Fruit fly (Drosophila melanogaster) whole organism, embryonic: Measurements from ENCODE around the gene CG33107.

Experiments used
- BEAF-32 ChIP-seq: fragments of 200-800 bp; sonication (Bioruptor generic); optimal IDR thresholded peaks from 3 replicates; lab custom pipeline; 2017; ENCODE audit warnings: missing biosample characterization, missing genetic modification characterization, mild to moderate bottlenecking, moderate library complexity, missing genetic modification reagents
- CG10462 ChIP-seq: fragments of 200-800 bp; sonication (Bioruptor generic); optimal IDR thresholded peaks from 2 replicates; lab custom pipeline; 2016; ENCODE audit warnings: missing biosample characterization, missing genetic modification characterization
- CG11085 ChIP-seq: fragments of 200-800 bp; sonication (Bioruptor generic); IDR thresholded peaks from 2 replicates; pipeline ENCODE4 v1.3.6; 2022; ENCODE audit warnings: missing biosample characterization, missing genetic modification characterization
- CG11456 ChIP-seq: fragments of 200-800 bp; sonication (Bioruptor generic); IDR thresholded peaks from 3 replicates; pipeline ENCODE4 v1.3.6; 2022; ENCODE audit warnings: missing biosample characterization, missing genetic modification characterization
- CG12391 ChIP-seq: fragments of 200-800 bp; sonication (Bioruptor generic); optimal IDR thresholded peaks from 3 replicates; lab custom pipeline; 2018; ENCODE audit warnings: missing biosample characterization, mild to moderate bottlenecking, missing genetic modification characterization, moderate library complexity
- CG12769 ChIP-seq: fragments of 200-800 bp; sonication (Bioruptor generic); optimal IDR thresholded peaks from 2 replicates; lab custom pipeline; 2019; ENCODE audit warnings: missing biosample characterization, mild to moderate bottlenecking, missing genetic modification characterization, moderate library complexity
- CG13424 ChIP-seq: fragments of 200-800 bp; sonication (Bioruptor generic); optimal IDR thresholded peaks from 2 replicates; lab custom pipeline; 2019; ENCODE audit warnings: missing biosample characterization, mild to moderate bottlenecking, missing genetic modification characterization, moderate library complexity
- CG13624 ChIP-seq: fragments of 200-800 bp; sonication (Bioruptor generic); optimal IDR thresholded peaks from 2 replicates; lab custom pipeline; 2016; ENCODE audit warnings: missing biosample characterization, missing genetic modification characterization
- CG1529 ChIP-seq: fragments of 200-800 bp; sonication (Bioruptor generic); optimal IDR thresholded peaks from 3 replicates; lab custom pipeline; 2018; ENCODE audit warnings: missing biosample characterization, missing genetic modification characterization
- CG17186 ChIP-seq: fragments of 200-800 bp; sonication (Bioruptor generic); optimal IDR thresholded peaks from 3 replicates; lab custom pipeline; 2017; ENCODE audit warnings: missing biosample characterization, missing genetic modification reagents, missing genetic modification characterization
- CG17385 ChIP-seq: fragments of 200-800 bp; sonication (Bioruptor generic); optimal IDR thresholded peaks from 3 replicates; lab custom pipeline; 2018; ENCODE audit warnings: missing biosample characterization, mild to moderate bottlenecking, missing genetic modification characterization
- CG18011 ChIP-seq: fragments of 200-800 bp; sonication (Bioruptor generic); optimal IDR thresholded peaks from 2 replicates; lab custom pipeline; 2017; ENCODE audit warnings: missing biosample characterization, missing genetic modification characterization, mild to moderate bottlenecking, moderate library complexity, missing genotype
- CG2202 ChIP-seq: fragments of 200-800 bp; sonication (Bioruptor generic); optimal IDR thresholded peaks from 2 replicates; lab custom pipeline; 2018; ENCODE audit warnings: missing biosample characterization, mild to moderate bottlenecking, missing genetic modification characterization
- CG32767 ChIP-seq: fragments of 200-800 bp; sonication (Bioruptor generic); IDR thresholded peaks from 2 replicates; pipeline ENCODE4 v1.3.6; 2022; ENCODE audit warnings: missing biosample characterization, missing genetic modification characterization
- CG8281 ChIP-seq: fragments of 200-800 bp; sonication (Bioruptor generic); optimal IDR thresholded peaks from 2 replicates; lab custom pipeline; 2018; ENCODE audit warnings: missing biosample characterization, mild to moderate bottlenecking, missing genetic modification characterization, moderate library complexity
- CG8290 ChIP-seq, 3 experiments: fragments of 200-800 bp; sonication (Bioruptor generic); optimal IDR thresholded peaks; 2 replicates each; lab custom pipeline; 2016 to 2019; ENCODE audit warnings: missing biosample characterization in 3 of 3, missing genetic modification characterization in 3 of 3, mild to moderate bottlenecking in 2 of 3, moderate library complexity in 1 of 3
- CG8924 ChIP-seq: fragments of 200-800 bp; optimal IDR thresholded peaks from 3 replicates; lab custom pipeline; 2019; ENCODE audit warnings: missing biosample characterization, mild to moderate bottlenecking, missing genetic modification characterization, moderate library complexity
- CG9437 ChIP-seq: fragments of 200-800 bp; sonication (Bioruptor generic); optimal IDR thresholded peaks from 2 replicates; lab custom pipeline; 2018; ENCODE audit warnings: missing biosample characterization, mild to moderate bottlenecking, missing genetic modification characterization
- Dek ChIP-seq: fragments of 200-800 bp; sonication (Bioruptor generic); optimal IDR thresholded peaks from 3 replicates; lab custom pipeline; 2019; ENCODE audit warnings: missing biosample characterization, mild to moderate bottlenecking, missing genetic modification characterization, moderate library complexity
- E2f2 ChIP-seq: fragments of 200-800 bp; sonication (Bioruptor generic); IDR thresholded peaks from 2 replicates; pipeline ENCODE4 v1.3.6; 2022; ENCODE audit warnings: missing biosample characterization, missing genetic modification characterization
- Elba2 ChIP-seq: fragments of 200-800 bp; sonication (Bioruptor generic); optimal IDR thresholded peaks from 3 replicates; lab custom pipeline; 2016; ENCODE audit warnings: missing biosample characterization, missing genetic modification characterization
- Gsc ChIP-seq: fragments of 200-800 bp; sonication (Bioruptor generic); IDR thresholded peaks from 2 replicates; pipeline ENCODE4 v1.3.6; 2022; ENCODE audit warnings: missing biosample characterization, missing genetic modification characterization
- Gug ChIP-seq: fragments of 200-800 bp; sonication (Bioruptor generic); IDR thresholded peaks from 4 replicates; pipeline ENCODE4 v1.3.6; 2022; ENCODE audit warnings: missing biosample characterization, missing genetic modification characterization
- HLH54F ChIP-seq: fragments of 200-800 bp; sonication (Bioruptor generic); optimal IDR thresholded peaks from 3 replicates; lab custom pipeline; 2016; ENCODE audit warnings: missing biosample characterization, missing genetic modification characterization
- Nf-YB ChIP-seq: fragments of 200-800 bp; sonication (Bioruptor generic); optimal IDR thresholded peaks from 3 replicates; lab custom pipeline; 2019; ENCODE audit warnings: missing biosample characterization, mild to moderate bottlenecking, missing genetic modification characterization, moderate library complexity
- Oli ChIP-seq: fragments of 200-800 bp; sonication (Bioruptor generic); optimal IDR thresholded peaks from 2 replicates; lab custom pipeline; 2018; ENCODE audit warnings: missing biosample characterization, mild to moderate bottlenecking, missing genetic modification characterization, moderate library complexity
- Sin3A ChIP-seq: fragments of >200 bp; optimal IDR thresholded peaks from 2 replicates; lab custom pipeline; 2018
- Sox102F ChIP-seq: fragments of 200-800 bp; sonication (Bioruptor generic); optimal IDR thresholded peaks from 2 replicates; lab custom pipeline; 2018; ENCODE audit warnings: missing biosample characterization, mild to moderate bottlenecking, missing genetic modification characterization, moderate library complexity
- Sry-β ChIP-seq: fragments of 200-800 bp; sonication (Bioruptor generic); optimal IDR thresholded peaks from 2 replicates; lab custom pipeline; 2018; ENCODE audit warnings: missing biosample characterization, mild to moderate bottlenecking, missing genetic modification characterization, moderate library complexity
- Ssrp ChIP-seq: fragments of 200-800 bp; sonication (Bioruptor generic); optimal IDR thresholded peaks from 2 replicates; lab custom pipeline; 2018; ENCODE audit warnings: missing biosample characterization, mild to moderate bottlenecking, missing genetic modification characterization, moderate library complexity
- ato ChIP-seq: fragments of 200-800 bp; sonication (Bioruptor generic); IDR thresholded peaks from 2 replicates; pipeline ENCODE4 v1.3.6; 2022; ENCODE audit warnings: missing biosample characterization, missing genetic modification characterization; ENCODE audit not compliant: partially characterized antibody
- bsh ChIP-seq, 2 experiments: fragments of 200-800 bp; sonication (Bioruptor generic); optimal IDR thresholded peaks; 2 replicates each; lab custom pipeline; 2017 to 2018; ENCODE audit warnings: mild to moderate bottlenecking in 2 of 2, missing biosample characterization in 2 of 2, missing genetic modification characterization in 2 of 2, moderate library complexity in 1 of 2
- dmrt99B ChIP-seq: fragments of 200-800 bp; sonication (Bioruptor generic); optimal IDR thresholded peaks from 2 replicates; lab custom pipeline; 2018; ENCODE audit warnings: missing biosample characterization, mild to moderate bottlenecking, missing genetic modification characterization, moderate library complexity
- dpn ChIP-seq, 2 experiments: fragments of 200-800 bp; sonication (Bioruptor generic); optimal IDR thresholded peaks; 3 replicates each; lab custom pipeline; 2016; ENCODE audit warnings: missing biosample characterization in 2 of 2, missing genetic modification characterization in 2 of 2
- fu2 ChIP-seq: fragments of 200-800 bp; sonication (Bioruptor generic); optimal IDR thresholded peaks from 2 replicates; lab custom pipeline; 2016; ENCODE audit warnings: missing biosample characterization, missing genetic modification characterization
- gem ChIP-seq: fragments of 200-800 bp; sonication (Bioruptor generic); optimal IDR thresholded peaks from 2 replicates; lab custom pipeline; 2019; ENCODE audit warnings: missing biosample characterization, mild to moderate bottlenecking, missing genetic modification characterization, moderate library complexity
- grn ChIP-seq: fragments of 200-800 bp; sonication (Bioruptor generic); optimal IDR thresholded peaks from 3 replicates; lab custom pipeline; 2017; ENCODE audit warnings: missing biosample characterization, missing genetic modification characterization
- ham ChIP-seq: fragments of 200-800 bp; sonication (Bioruptor generic); IDR thresholded peaks from 2 replicates; pipeline ENCODE4 v1.3.6; 2022; ENCODE audit warnings: missing biosample characterization, missing genetic modification characterization
- hb ChIP-seq: fragments of 200-800 bp; sonication (Bioruptor generic); IDR thresholded peaks from 3 replicates; pipeline ENCODE4 v1.3.6; 2022; ENCODE audit warnings: missing biosample characterization, missing genetic modification characterization; ENCODE audit not compliant: partially characterized antibody
- lilli ChIP-seq: fragments of 200-800 bp; sonication (Bioruptor generic); optimal IDR thresholded peaks from 3 replicates; lab custom pipeline; 2016; ENCODE audit warnings: missing biosample characterization, missing genetic modification characterization
- pan ChIP-seq, 4 experiments: fragments of >200 bp in 3 of 4; fragments of 200-800 bp in 1 of 4; sonication (Bioruptor generic) in 1 of 4; optimal IDR thresholded peaks in 3 of 4; IDR thresholded peaks in 1 of 4; 2 replicates each; pipeline versions ENCODE4 v1.3.6 to Lab custom; 2017 to 2022; ENCODE audit warnings: missing biosample characterization in 2 of 4, missing genetic modification characterization in 2 of 4, mixed read lengths in 1 of 4
- schlank ChIP-seq: fragments of 200-800 bp; sonication (Bioruptor generic); optimal IDR thresholded peaks from 2 replicates; lab custom pipeline; 2018; ENCODE audit warnings: missing biosample characterization, mild to moderate bottlenecking, missing genetic modification characterization
- sens ChIP-seq: fragments of 200-800 bp; sonication (Bioruptor generic); peaks from one replicate; lab custom pipeline; 2016; ENCODE audit warnings: missing biosample characterization, missing genetic modification characterization
- sug ChIP-seq: fragments of 200-800 bp; optimal IDR thresholded peaks from 2 replicates; lab custom pipeline; 2019; ENCODE audit warnings: missing biosample characterization, mild to moderate bottlenecking, missing genetic modification characterization, moderate library complexity
- tna ChIP-seq: fragments of 200-800 bp; sonication (Bioruptor generic); IDR thresholded peaks from 2 replicates; pipeline ENCODE4 v1.3.6; 2022; ENCODE audit warnings: missing biosample characterization, missing genetic modification characterization; ENCODE audit not compliant: partially characterized antibody
- ttk ChIP-seq: fragments of 200-800 bp; sonication (Bioruptor generic); IDR thresholded peaks from 2 replicates; pipeline ENCODE4 v2.1.2; 2022; ENCODE audit warnings: missing biosample characterization, missing genetic modification characterization
- tup ChIP-seq: fragments of 200-800 bp; sonication (Bioruptor generic); optimal IDR thresholded peaks from 2 replicates; lab custom pipeline; 2016; ENCODE audit warnings: missing biosample characterization, mild to moderate bottlenecking, missing genetic modification characterization, moderate library complexity
- unpg ChIP-seq: fragments of 200-800 bp; sonication (Bioruptor generic); optimal IDR thresholded peaks from 3 replicates; lab custom pipeline; 2018; ENCODE audit warnings: missing biosample characterization, mild to moderate bottlenecking, missing genetic modification characterization, moderate library complexity
- zfh2 ChIP-seq: fragments of 200-800 bp; sonication (Bioruptor generic); optimal IDR thresholded peaks from 2 replicates; lab custom pipeline; 2016; ENCODE audit warnings: missing biosample characterization, missing genetic modification characterization

Gene CG33107

dm6 chr3R:22627936-22628513 is 43.5 kb upstream of the CG33107 start (continued):
- TF ChIP-seq tup (GFP tag; lab: Kevin White, UChicago) (no peak), Elba2 (GFP tag; lab: Kevin White, UChicago) (no peak), Nf-YB (GFP tag; lab: Kevin White, UChicago) (no peak), Sox102F (GFP tag; lab: Kevin White, UChicago) (peak; percentile 72), ato (no peak), CG2202 (tag; lab: Kevin White, UChicago) (no peak), CG10462 (GFP tag; lab: Kevin White, UChicago) (no peak), dpn (GFP tag; optimal IDR thresholded peaks at IDR 0.05; lab: Kevin White, UChicago) (peak; percentile 31 to 32), CG13424 (tag; lab: Kevin White, UChicago) (peak; percentile 56), CG8290 (GFP tag; optimal IDR thresholded peaks at IDR 0.05; lab: Kevin White, UChicago) (no peak), CG8290 (tag; optimal IDR thresholded peaks at IDR 0.05; lab: Kevin White, UChicago) (no peak), Ssrp (peak; percentile 3), sug (tag; lab: Kevin White, UChicago) (peak; percentile 17), CG11085 (no peak), E2f2 (GFP tag; lab: Robert Waterston, UW) (peak; percentile 13; the same call in 1 of the 2 replicates), pan (optimal IDR thresholded peaks at IDR 0.05; lab: Kevin White, UChicago) (no peak), pan (GFP tag; optimal IDR thresholded peaks at IDR 0.05 in 1 of 2, IDR thresholded peaks at IDR 0.05 in 1 of 2) (peak in 1 of 2 experiments; percentile 41), fu2 (GFP tag; lab: Kevin White, UChicago) (peak; percentile 2), Gsc (GFP tag; lab: Robert Waterston, UW) (no peak), CG12769 (tag; lab: Kevin White, UChicago) (peak; percentile 50), tna (GFP tag; lab: Robert Waterston, UW) (no peak), ttk (no peak), CG32767 (GFP tag; lab: Robert Waterston, UW) (peak; percentile 54; the same call in 1 of the 2 replicates), CG1529 (no peak), Sry-β (GFP tag; lab: Kevin White, UChicago) (no peak), BEAF-32 (GFP tag; lab: Kevin White, UChicago) (no peak), schlank (tag; lab: Kevin White, UChicago) (no peak), CG8924 (tag; lab: Kevin White, UChicago) (no peak), grn (GFP tag; lab: Kevin White, UChicago) (no peak), CG12391 (peak; percentile 48), bsh (GFP tag; optimal IDR thresholded peaks at IDR 0.05; lab: Kevin White, UChicago) (peak in 1 of 2 experiments; percentile 49), hb (GFP tag; lab: Robert Waterston, UW) (no peak), Oli (tag; lab: Kevin White, UChicago) (peak; percentile 39), CG17385 (GFP tag; lab: Kevin White, UChicago) (peak; percentile 50), CG8281 (no peak), CG13624 (GFP tag; lab: Kevin White, UChicago) (peak; percentile 12), dmrt99B (tag; lab: Kevin White, UChicago) (peak; percentile 31), zfh2 (GFP tag; lab: Kevin White, UChicago) (peak; percentile 25), unpg (GFP tag; lab: Kevin White, UChicago) (peak; percentile 49), Dek (peak; percentile 22), HLH54F (GFP tag; lab: Kevin White, UChicago) (peak; percentile 50), Gug (GFP tag; lab: Robert Waterston, UW) (no peak), CG17186 (GFP tag; lab: Kevin White, UChicago) (no peak), CG18011 (no peak), CG11456 (no peak), Sin3A (no peak), ham (GFP tag; lab: Robert Waterston, UW) (no peak), gem (tag; lab: Kevin White, UChicago) (peak; percentile 57), sens (peak; percentile 64), CG9437 (GFP tag; lab: Kevin White, UChicago) (peak; percentile 20), lilli (peak; percentile 57)
